Fruit fly (Drosophila melanogaster): Measurements from ENCODE around the gene Eip75B.

Gene Eip75B

DNA sequence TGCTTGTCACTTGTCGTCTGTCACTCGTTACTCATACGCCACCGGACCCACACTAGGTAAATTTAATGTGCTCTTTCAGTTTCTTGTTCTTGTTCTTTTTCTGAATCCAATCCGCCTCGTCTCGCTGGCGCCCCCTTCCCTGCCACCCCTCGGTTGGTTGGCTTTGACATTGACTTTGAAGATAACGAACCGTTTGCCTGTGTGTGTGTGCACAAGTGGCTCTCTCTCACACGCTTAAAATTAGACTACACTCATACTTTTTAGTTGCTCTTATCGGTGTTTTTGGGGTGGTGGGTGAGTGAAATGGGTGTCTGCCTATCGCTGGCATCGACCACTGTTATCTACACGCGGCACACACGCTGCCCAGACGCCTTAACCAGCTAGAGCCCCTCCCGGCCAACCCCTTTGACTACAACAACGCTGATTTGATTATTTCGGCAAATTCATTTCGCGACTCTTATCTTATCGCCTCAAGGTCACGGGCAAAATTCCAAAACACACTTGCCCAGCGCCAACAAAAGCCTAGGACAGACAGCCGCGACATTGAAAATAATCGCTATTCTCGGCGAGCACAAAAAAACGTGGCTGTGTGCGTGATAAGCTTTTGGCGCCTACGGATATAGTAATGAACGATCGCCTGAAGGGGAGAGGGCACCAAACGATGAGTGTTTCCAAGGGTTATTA lies 114.2 kb downstream of the Eip75B start:
- TF ChIP-seq h (optimal IDR thresholded peaks at IDR 0.05) (no peak), insv (optimal IDR thresholded peaks at IDR 0.05) (no peak), Sin3A (optimal IDR thresholded peaks at IDR 0.05) (no peak), Myc (optimal IDR thresholded peaks at IDR 0.05) (no peak), ttk (optimal IDR thresholded peaks at IDR 0.05) (no peak), psq (optimal IDR thresholded peaks at IDR 0.05) (no peak)

DNA sequence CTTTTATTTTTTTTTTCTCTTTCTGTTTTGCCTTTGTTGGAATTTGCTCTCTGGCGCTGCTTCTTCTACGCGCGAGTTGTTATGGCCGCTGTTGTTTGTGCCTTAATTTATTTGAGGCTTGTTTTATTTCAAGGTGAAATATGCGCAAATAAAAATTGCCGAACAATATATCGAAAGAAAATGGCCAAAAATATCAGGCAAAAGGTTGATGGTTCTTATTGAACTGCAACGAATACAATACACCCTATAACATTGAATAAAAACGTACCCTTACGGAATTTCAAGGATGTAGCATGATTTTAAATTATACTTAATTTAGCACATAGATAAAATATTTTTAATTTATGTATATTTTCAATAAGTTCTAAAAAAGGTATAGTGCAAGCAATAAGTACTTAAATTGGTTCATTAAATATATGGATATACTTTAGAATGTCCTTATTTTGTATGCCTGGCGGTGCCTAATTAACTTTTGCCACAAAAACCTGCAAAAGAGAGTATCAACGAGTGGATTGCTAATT lies 114.9 kb downstream of the Eip75B start:
- no peak for TF ChIP-seq Myc (optimal IDR thresholded peaks at IDR 0.05)
- TF ChIP-seq ttk (optimal IDR thresholded peaks at IDR 0.05), result no peak
- no peak for TF ChIP-seq insv (optimal IDR thresholded peaks at IDR 0.05)
- TF ChIP-seq psq (optimal IDR thresholded peaks at IDR 0.05), result no peak
- TF ChIP-seq h (optimal IDR thresholded peaks at IDR 0.05), result no peak
- TF ChIP-seq Sin3A (optimal IDR thresholded peaks at IDR 0.05), result no peak

DNA sequence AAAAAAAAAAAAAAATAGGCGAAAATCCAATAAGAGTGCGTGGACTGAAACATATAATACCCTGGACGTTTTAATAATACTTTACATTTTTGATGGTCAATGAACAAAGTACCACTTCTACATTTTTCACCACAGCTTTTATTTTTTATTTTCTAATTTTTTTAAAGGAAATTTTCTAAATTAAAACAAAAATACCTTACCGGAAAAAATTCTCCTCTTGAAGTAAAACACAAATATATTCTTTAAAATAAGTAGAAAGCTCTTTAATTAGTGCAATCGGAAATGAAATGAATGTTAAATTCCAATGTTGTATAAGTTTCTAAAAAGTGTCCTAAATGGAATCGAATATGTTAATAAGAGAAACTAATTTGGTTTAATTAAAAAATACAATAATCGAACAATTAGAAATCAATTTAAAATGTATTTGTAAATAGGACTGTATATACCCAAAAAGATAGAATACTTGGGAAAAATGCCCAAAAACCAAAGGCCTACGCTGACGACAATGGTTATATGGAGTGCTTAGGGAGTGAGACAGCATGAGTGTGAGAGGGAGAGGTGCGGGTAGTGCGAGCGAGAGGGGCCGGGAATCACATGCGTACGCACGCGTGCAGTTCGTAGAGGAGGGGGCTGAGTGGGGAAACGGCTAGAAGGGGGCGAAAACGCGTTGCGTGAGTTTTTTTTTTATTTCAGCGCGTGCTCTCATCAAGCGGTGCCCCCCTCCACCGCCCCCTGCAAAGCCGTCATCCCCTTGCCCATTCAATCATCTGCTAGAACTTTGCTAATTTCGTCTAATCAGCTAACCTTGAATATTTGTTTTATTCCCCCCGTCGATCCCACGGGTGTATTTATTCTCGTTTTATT lies 115.6 kb downstream of the Eip75B start:
- TF ChIP-seq h (optimal IDR thresholded peaks at IDR 0.05) (no peak), ttk (optimal IDR thresholded peaks at IDR 0.05) (no peak), insv (optimal IDR thresholded peaks at IDR 0.05) (no peak), Myc (optimal IDR thresholded peaks at IDR 0.05) (no peak), psq (optimal IDR thresholded peaks at IDR 0.05) (no peak), Sin3A (optimal IDR thresholded peaks at IDR 0.05) (no peak)

DNA sequence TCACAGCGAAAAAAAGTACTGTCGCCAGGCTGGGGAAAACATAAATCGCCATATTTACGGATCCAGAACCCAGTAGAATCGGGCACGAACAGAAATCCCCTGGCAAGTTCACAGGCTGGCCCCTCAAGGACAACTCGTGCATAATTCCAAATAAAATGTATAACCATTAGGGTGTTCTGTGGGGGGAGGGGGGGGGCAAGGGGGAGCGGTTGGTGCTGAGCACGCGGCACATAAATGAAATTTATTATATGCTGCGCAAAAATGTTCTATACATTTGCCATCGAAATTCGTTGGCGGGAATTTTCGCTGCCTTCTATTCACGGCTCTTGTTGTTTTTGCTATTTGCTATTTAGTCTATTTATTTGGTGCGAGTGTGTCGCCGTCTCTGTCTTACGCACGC lies 116.3 kb downstream of the Eip75B start:
- TF ChIP-seq h (optimal IDR thresholded peaks at IDR 0.05) (no peak), psq (optimal IDR thresholded peaks at IDR 0.05) (no peak), Sin3A (optimal IDR thresholded peaks at IDR 0.05) (no peak)

DNA sequence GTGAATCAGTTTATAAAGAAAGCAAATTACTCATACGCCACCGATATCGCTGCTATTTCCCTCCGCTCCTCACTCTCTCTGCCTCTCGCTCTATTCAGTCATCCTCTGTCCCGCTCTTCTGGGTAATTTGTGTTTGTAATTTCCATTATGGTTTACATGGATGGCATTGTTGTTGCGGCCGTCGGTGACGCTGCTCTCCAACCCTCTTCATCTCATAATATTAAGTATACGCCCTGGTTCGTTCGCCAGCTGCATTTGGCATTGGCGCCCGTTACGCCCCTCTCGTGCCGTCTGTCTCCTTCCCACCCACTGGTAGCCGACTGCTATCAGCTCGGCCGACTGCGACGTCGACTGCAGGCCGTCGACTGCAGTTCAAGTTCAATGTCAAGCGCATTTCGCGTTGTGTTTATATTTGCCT lies 117.2 kb downstream of the Eip75B start:
- TF ChIP-seq psq (optimal IDR thresholded peaks at IDR 0.05) (no peak), insv (optimal IDR thresholded peaks at IDR 0.05) (no peak), h (optimal IDR thresholded peaks at IDR 0.05) (no peak), ttk (optimal IDR thresholded peaks at IDR 0.05) (no peak), Sin3A (optimal IDR thresholded peaks at IDR 0.05) (no peak), Myc (optimal IDR thresholded peaks at IDR 0.05) (no peak)

DNA sequence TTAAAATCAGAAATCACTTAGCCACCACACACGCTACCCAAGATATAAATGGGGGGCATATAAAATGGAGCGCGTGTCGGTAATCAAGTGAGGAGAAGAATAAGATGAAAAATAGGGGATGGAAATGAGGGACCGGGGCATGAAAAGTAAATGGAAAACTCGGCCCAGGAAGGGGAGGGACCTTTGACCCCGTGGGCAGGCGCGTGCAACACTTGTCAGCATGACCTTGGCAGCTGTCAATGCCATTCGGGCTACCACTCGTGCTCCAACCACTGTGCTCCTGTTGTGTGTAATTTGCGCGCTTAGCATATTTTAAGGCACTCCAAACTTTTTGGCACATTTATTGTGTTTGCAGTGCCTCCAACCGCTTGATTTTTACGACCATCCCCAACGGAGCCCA lies 118.1 kb downstream of the Eip75B start:
- no peak for TF ChIP-seq h (optimal IDR thresholded peaks at IDR 0.05)
- TF ChIP-seq ttk (optimal IDR thresholded peaks at IDR 0.05), result no peak
- no peak for TF ChIP-seq Myc (optimal IDR thresholded peaks at IDR 0.05)
- no peak for TF ChIP-seq Sin3A (optimal IDR thresholded peaks at IDR 0.05)
- no peak for TF ChIP-seq insv (optimal IDR thresholded peaks at IDR 0.05)
- TF ChIP-seq psq (optimal IDR thresholded peaks at IDR 0.05), result no peak

DNA sequence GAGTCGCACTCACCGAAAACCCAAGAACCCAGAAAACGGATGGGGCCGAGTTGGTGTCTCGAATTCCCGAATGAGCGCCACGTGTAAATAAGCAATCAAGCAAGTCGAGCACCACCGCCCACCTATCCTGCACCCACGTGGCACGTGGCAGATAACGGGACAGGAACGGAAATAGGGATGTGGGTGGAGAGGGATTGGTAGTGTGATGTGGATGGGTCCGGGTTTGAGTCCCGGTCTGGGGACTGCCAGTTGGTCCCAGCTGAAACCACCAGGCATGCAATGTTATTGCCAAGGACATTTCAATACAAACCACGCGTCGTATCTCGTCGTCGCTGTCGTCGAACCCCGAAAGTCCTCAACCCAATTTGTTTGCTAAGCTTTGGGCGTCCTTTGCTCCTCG lies 119.1 kb downstream of the Eip75B start:
- TF ChIP-seq h (optimal IDR thresholded peaks at IDR 0.05) (no peak), psq (optimal IDR thresholded peaks at IDR 0.05) (no peak), Myc (optimal IDR thresholded peaks at IDR 0.05) (no peak), ttk (optimal IDR thresholded peaks at IDR 0.05) (no peak), Sin3A (optimal IDR thresholded peaks at IDR 0.05) (no peak), insv (optimal IDR thresholded peaks at IDR 0.05) (no peak)

DNA sequence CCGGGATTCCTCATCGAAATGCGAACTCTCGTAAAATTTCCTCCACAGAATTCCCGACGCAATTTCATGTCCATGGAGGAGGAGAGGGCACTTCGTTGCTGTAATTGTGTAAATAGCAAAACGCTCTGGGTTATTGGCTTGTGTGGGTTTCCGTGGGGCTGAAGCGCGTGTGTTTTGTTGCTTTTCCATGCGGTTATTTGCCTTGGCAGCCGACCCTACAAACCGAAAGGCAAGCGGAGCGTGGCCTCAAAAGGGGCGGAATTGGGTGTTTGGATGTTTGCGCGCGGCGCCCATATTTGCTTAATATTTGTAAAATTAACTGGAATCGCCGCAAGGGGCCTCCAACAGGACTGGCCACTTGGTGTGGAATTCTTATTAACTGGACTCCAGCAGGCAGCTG lies 119.9 kb downstream of the Eip75B start:
- TF ChIP-seq psq (optimal IDR thresholded peaks at IDR 0.05), result no peak
- TF ChIP-seq Sin3A (optimal IDR thresholded peaks at IDR 0.05), result no peak

DNA sequence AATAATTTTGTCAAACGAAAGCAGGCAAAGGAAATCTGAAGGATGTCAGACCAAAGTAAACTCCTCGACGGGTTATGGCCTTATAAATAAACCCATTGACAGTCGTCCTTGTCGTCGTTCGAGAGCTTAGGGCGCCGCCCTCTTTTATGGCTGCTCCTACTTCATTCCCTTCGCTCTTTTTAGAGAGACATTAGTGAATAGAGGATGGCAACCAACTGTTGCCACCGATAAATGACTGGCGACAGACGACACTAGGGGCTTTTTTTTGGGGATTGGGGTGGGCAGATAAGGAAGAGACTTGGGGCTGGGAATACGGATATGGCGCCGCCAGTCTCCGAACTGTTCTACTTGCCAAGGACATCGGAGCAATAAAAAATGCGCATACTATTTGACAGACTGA lies 122.0 kb downstream of the Eip75B start:
- TF ChIP-seq h (optimal IDR thresholded peaks at IDR 0.05), result no peak
- no peak for TF ChIP-seq ttk (optimal IDR thresholded peaks at IDR 0.05)
- TF ChIP-seq Myc (optimal IDR thresholded peaks at IDR 0.05), result no peak
- no peak for TF ChIP-seq Sin3A (optimal IDR thresholded peaks at IDR 0.05)
- TF ChIP-seq insv (optimal IDR thresholded peaks at IDR 0.05), result no peak
- TF ChIP-seq psq (optimal IDR thresholded peaks at IDR 0.05), result no peak

DNA sequence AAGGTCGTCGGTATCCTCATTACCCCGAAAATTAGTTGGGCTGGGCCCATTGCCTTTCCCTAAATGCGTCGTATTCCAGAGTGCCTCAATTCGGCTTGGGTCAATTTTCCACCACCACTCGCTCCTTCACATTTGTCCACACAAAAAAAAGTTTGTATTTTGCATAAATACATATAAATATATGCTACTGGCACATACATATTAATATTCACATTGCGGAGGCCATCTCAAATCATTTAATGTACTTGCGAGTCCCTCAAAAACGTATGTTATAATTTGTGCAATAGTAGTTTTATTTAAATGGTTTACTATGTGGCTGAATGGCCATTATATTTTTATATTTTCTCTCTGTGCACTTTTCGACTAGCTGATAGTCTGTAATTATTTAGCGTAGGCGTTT lies 122.9 kb downstream of the Eip75B start:
- TF ChIP-seq ttk (optimal IDR thresholded peaks at IDR 0.05), result no peak
- no peak for TF ChIP-seq Sin3A (optimal IDR thresholded peaks at IDR 0.05)
- TF ChIP-seq psq (optimal IDR thresholded peaks at IDR 0.05), result no peak
- no peak for TF ChIP-seq insv (optimal IDR thresholded peaks at IDR 0.05)
- no peak for TF ChIP-seq Myc (optimal IDR thresholded peaks at IDR 0.05)
- TF ChIP-seq h (optimal IDR thresholded peaks at IDR 0.05), result no peak

DNA sequence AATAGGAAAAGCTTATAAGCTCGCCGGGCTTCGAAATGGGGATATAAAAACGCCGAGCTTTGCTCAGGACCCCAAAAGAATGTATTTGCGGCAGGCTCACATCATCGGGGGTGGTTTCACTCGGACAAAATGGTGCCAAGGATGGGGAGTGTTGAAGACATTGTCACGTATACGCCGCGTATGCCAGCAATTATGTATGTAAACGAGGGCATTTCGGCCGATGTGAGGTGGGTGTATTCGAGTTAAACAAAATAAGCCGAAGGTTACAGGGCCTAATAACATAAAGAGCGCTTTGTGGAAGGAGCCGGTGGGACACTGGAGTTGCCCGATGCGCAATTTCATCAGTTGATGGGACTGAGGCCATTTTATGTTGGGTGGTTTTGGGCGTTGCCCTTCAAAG lies 123.5 kb downstream of the Eip75B start:
- no peak for TF ChIP-seq insv (optimal IDR thresholded peaks at IDR 0.05)

DNA sequence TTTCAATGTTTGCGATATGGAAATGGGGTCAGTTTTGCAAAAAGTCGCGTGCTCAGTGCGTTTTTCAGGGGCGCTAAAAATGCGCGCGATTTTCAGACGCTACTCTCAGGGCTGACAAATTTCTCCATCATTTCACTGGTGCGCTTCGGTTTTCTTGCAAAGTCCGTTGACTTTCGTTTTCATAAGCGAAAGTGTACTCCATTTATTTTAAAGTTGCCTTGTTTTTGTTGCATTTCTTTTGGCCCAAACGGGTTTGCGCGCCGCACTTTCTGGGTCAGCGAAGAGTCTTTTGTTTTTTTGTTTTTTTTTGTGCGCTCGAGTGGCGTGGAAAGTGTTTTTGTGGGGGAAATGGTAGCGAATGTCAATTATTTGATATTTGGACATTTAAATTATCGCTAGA lies 124.8 kb downstream of the Eip75B start:
- TF ChIP-seq ttk (optimal IDR thresholded peaks at IDR 0.05), result no peak
- TF ChIP-seq psq (optimal IDR thresholded peaks at IDR 0.05), result no peak
- TF ChIP-seq insv (optimal IDR thresholded peaks at IDR 0.05), result no peak
- no peak for TF ChIP-seq Myc (optimal IDR thresholded peaks at IDR 0.05)
- no peak for TF ChIP-seq Sin3A (optimal IDR thresholded peaks at IDR 0.05)
- TF ChIP-seq h (optimal IDR thresholded peaks at IDR 0.05), result no peak

DNA sequence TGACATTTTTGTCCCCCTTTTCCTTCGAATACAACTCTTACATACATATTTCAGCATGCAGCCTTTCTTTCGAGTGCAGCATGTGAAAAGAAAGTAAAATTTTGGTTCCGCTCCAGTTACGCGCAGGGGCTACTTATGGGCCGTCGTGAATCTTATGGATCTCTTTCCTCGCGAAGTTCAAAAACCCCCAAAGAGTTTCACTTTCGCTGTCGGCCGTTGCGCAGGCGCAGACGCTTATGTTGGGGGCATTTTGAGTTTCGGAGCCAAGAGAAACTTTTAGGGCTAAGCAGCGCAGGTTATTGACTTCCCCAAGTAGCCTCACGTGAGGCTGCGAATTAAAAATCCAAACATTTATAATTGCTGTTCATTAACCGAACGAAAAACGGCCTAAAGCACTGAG lies 125.9 kb downstream of the Eip75B start:
- TF ChIP-seq ttk (optimal IDR thresholded peaks at IDR 0.05), result no peak
- TF ChIP-seq psq (optimal IDR thresholded peaks at IDR 0.05), result no peak
- TF ChIP-seq insv (optimal IDR thresholded peaks at IDR 0.05), result no peak
- TF ChIP-seq h (optimal IDR thresholded peaks at IDR 0.05), result no peak
- no peak for TF ChIP-seq Myc (optimal IDR thresholded peaks at IDR 0.05)
- no peak for TF ChIP-seq Sin3A (optimal IDR thresholded peaks at IDR 0.05)
